Fruit fly (Drosophila melanogaster) whole organism, prepupa: ENCODE data around the gene CG32454.
"Not testable (repeated sequence)": the region's sequence is repeated elsewhere in the genome, so short reads cannot be mapped to it uniquely, and the experiment has no call there.

Experiments used
- CG6276 ChIP-seq: fragments of 200-800 bp; sonication (Bioruptor generic); optimal IDR thresholded peaks from 2 replicates; lab custom pipeline; 2017; ENCODE audit warnings: missing biosample characterization, mild to moderate bottlenecking, missing genetic modification characterization
- Smox ChIP-seq: fragments of 200-800 bp; sonication (Bioruptor generic); optimal IDR thresholded peaks from 3 replicates; lab custom pipeline; 2016; ENCODE audit warnings: missing biosample characterization, missing genetic modification characterization

DNA sequence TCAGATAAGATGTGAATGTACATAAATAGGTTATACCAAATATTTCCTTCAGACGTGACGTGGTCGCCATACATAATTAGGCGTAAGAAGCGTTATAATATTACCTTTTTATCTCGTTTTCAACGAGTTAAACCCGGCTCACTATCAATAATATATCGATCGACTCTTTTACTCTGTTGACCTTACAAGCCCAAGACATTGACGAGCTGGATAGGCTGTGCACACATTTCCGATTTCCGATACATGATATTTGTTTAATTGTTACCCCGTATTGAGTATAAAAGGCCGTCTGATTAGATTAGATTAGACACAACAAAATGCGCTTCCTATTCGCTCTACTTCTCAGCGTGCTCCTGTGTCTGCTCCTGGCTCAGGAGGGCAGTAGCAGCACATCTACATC is 32.6 kb upstream of the CG32454 start, which contains the start of gene CG32453:
- TF ChIP-seq CG6276, Smox (GFP tag; lab: Kevin White, UChicago): not testable (repeated sequence)
